Worm (Caenorhabditis elegans): ENCODE data around the gene Y51A2D.8.

DNA sequence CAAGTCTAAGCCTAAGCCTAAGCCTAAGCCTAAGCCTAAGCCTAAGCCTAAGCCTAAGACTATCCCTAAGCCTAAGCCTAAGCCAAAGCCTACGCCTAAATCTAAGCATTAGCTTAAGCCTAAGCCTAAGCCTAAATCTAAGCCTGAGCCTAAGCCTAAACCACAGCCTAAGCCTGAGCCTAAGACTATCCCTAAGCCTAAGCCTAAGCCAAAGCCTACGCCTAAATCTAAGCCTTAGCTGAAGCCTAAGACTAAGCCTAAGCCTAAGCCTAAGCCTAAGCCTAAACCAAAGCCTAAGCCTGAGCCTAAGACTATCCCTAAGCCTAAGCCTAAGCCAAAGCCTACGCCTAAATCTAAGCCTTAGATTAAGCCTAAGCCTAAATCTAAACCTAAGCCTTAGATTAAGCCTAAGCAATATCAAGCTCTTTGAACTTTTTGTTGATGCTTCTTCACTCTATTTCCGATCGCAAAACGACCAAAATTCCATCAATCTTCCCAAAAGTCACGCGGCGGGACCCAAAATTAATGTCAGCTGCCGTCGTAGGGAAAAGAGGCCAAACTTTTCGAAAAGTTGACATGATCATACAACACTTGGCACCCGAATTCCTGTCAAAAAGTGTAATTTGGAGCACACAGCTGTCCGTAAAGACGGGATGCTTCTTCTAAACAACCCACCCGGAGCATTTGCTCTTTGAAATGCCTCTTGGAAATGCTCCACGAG is 27.9 kb upstream of the Y51A2D.8 start:
- TF ChIP-seq snpc-4 (tag; optimal IDR thresholded peaks at IDR 0.05) (peak; percentile 3), mef-2 (tag; optimal IDR thresholded peaks at IDR 0.05) (no peak), ceh-82 (tag; optimal IDR thresholded peaks at IDR 0.05) (no peak)
